Worm (Caenorhabditis elegans) whole organism, L4 larva: ENCODE data around the gene T13H5.1.

Experiments
- lin-15B ChIP-seq: fragments of 150-350 bp; sonication (generic microtip); optimal IDR thresholded peaks from 3 replicates; lab custom pipeline; 2014; ENCODE audit warnings: missing biosample characterization, missing genetic modification characterization
- nhr-76 ChIP-seq: fragments of 150-350 bp; optimal IDR thresholded peaks from 2 replicates; lab custom pipeline; 2014; ENCODE audit warnings: missing biosample characterization, missing genetic modification characterization
- nhr-77 ChIP-seq: fragments of 150-350 bp; optimal IDR thresholded peaks from 2 replicates; lab custom pipeline; 2014; ENCODE audit warnings: missing biosample characterization, missing genetic modification characterization
- spr-3 ChIP-seq: fragments of 200-800 bp; sonication (Bioruptor generic); optimal IDR thresholded peaks from 2 replicates; lab custom pipeline; 2018; ENCODE audit warnings: mild to moderate bottlenecking, missing genetic modification characterization, missing compliant biosample characterization
- unc-62 ChIP-seq, 3 experiments: fragments of 150-350 bp in 1 of 3; sonication (generic microtip); optimal IDR thresholded peaks in 2 of 3; peaks in 1 of 3; 1 replicate in 1 of 3; 2 replicates in 2 of 3; lab custom pipeline; 2014 to 2017; ENCODE audit warnings: missing biosample characterization in 3 of 3, missing genetic modification characterization in 3 of 3, missing genetic modification reagents in 3 of 3, missing genotype in 1 of 3

- TF ChIP-seq unc-62 (GFP tag; optimal IDR thresholded peaks at IDR 0.05 in 1 of 2; lab: Kevin White, UChicago) (no peak), unc-62 (tag; optimal IDR thresholded peaks at IDR 0.05; lab: Kevin White, UChicago) (no peak), lin-15B (tag; lab: Kevin White, UChicago) (no peak), nhr-77 (tag; lab: Kevin White, UChicago) (no peak), nhr-76 (tag; lab: Kevin White, UChicago) (no peak), spr-3 (no peak)
Observed at ce11 chrII:8449660-8450118, 59.2 kb downstream of the T13H5.1 start, which contains the start of gene F22B5.4.
